Worm (Caenorhabditis elegans) whole organism, L4 larva: ENCODE data around the gene rimb-1.

Experiments
- daf-12 ChIP-seq: fragments of 150-350 bp; optimal IDR thresholded peaks from 2 replicates; lab custom pipeline; 2014; ENCODE audit warnings: missing biosample characterization, missing genetic modification reagents, missing genetic modification characterization
- egl-27 ChIP-seq: sonication (generic microtip); optimal IDR thresholded peaks from 3 replicates; lab custom pipeline; 2017; ENCODE audit warnings: missing biosample characterization, missing genetic modification reagents, missing genetic modification characterization
- fos-1 ChIP-seq: fragments of 150-350 bp; optimal IDR thresholded peaks from 2 replicates; lab custom pipeline; 2014; ENCODE audit warnings: missing biosample characterization, missing genetic modification characterization
- sdz-12 ChIP-seq: fragments of 200-800 bp; sonication (Bioruptor generic); optimal IDR thresholded peaks from 2 replicates; lab custom pipeline; 2018; ENCODE audit warnings: mild to moderate bottlenecking, missing genetic modification characterization, missing compliant biosample characterization

DNA sequence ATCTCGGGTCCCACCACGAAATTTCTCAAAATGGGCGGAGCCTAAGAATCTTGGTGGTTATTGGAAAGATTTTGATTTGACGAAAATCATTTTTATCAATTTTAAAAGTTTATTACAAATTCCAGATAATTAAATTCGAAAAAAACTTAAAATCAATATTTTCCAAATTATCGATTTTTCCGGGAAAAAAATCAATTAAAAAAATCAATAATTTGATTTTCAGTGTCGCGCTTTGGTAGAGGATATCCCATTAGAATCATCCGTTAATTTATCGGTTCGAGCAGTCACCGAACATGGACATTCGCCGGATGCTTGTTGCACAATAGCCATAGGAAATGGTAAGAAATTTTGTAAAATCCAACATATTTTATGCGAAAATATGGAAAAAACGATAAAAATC is 5.3 kb downstream of the rimb-1 start:
- TF ChIP-seq daf-12 (tag; lab: Kevin White, UChicago) (no peak), egl-27 (tag; lab: Kevin White, UChicago) (no peak), sdz-12 (GFP tag; lab: Kevin White, UChicago) (no peak), fos-1 (tag; lab: Kevin White, UChicago) (no peak)
